Fruit fly (Drosophila melanogaster): ENCODE results near the gene Tudor-SN.

- TF ChIP-seq pan (optimal IDR thresholded peaks at IDR 0.05), result no peak
- no peak for TF ChIP-seq br (GFP tag; optimal IDR thresholded peaks at IDR 0.05)
- no peak for TF ChIP-seq psq (GFP tag; optimal IDR thresholded peaks at IDR 0.05)
- TF ChIP-seq Dfd (GFP tag; optimal IDR thresholded peaks at IDR 0.05), result no peak
- no peak for TF ChIP-seq Abd-B (GFP tag; optimal IDR thresholded peaks at IDR 0.05)
- TF ChIP-seq rgr (GFP tag; optimal IDR thresholded peaks at IDR 0.05), result no peak
- TF ChIP-seq h (GFP tag; optimal IDR thresholded peaks at IDR 0.05), result no peak
Observed at dm6 chr3L:274855-275254, 10.7 kb upstream of the Tudor-SN start, which contains the start of gene ttm2.
